Fruit fly (Drosophila melanogaster) whole organism: ENCODE data around the gene CG12299.

Experiments used
- CG8478 ChIP-seq: fragments of >200 bp; optimal IDR thresholded peaks from 2 replicates; lab custom pipeline; 2018; ENCODE audit warnings: inconsistent platforms
- Dll ChIP-seq: fragments of >200 bp; optimal IDR thresholded peaks from 2 replicates; lab custom pipeline; 2017
- EcR ChIP-seq, 2 experiments: fragments of >200 bp; optimal IDR thresholded peaks; 2 replicates each; lab custom pipeline; 2017; ENCODE audit warnings: missing biosample characterization in 2 of 2, missing genetic modification characterization in 2 of 2, missing genetic modification reagents in 2 of 2
- pan ChIP-seq: fragments of >200 bp; optimal IDR thresholded peaks from 2 replicates; lab custom pipeline; 2017
- psq ChIP-seq: fragments of >200 bp; optimal IDR thresholded peaks from 2 replicates; lab custom pipeline; 2017
- usp ChIP-seq: fragments of >200 bp; optimal IDR thresholded peaks from 2 replicates; lab custom pipeline; 2017; ENCODE audit warnings: missing biosample characterization, missing genetic modification characterization, mixed read lengths

CG12299 gene

DNA sequence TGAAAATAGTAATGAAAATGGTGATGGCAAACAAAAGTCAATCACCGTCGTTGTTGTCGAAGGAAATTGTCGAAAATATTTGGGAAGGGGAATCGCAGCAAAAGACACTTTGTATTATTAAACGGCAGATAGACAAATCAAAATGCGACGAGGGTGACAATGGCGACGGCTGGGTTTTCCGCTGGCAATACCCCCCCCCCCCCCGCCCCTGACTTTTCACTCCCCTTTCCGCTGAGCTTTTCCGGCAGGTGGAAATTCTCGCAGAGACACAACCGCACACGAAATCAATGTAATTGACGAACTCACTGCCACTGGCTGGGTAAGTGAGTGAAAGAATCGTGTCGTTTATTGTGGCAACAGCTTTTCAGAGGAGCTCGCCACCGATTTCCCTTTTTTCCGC is 29.1 kb upstream of the CG12299 start:
- no peak for TF ChIP-seq usp (GFP tag; lab: Kevin White, UChicago)
- no peak for TF ChIP-seq EcR (GFP tag; optimal IDR thresholded peaks at IDR 0.05; lab: Kevin White, UChicago)
- TF ChIP-seq Dll (lab: Kevin White, UChicago), result no peak
- no peak for TF ChIP-seq psq
- no peak for TF ChIP-seq CG8478
- no peak for TF ChIP-seq pan (lab: Kevin White, UChicago)

DNA sequence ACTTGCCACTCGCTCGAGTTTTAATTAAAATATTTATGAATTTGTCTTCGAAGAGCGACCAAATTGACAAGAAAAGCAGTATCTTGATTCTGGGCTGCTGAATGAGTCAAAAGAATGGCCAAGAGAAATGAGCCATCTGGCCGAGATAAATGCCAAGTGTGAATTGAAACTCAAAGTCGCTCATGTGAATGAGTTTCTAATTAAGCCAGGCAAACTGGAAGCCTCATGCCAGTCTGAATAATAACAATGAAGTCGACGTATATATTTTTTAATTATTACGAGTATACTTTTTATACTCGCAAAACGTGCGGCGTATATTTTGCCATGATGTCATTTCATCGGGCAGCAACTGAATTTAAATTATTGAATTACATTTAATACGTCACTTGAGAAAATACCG is 27.8 kb upstream of the CG12299 start, which contains the start of gene Lip2:
Lip2 (minus strand) TSS at position 101 of the 400 bp plus-strand sequence.
- TF ChIP-seq CG8478 (no peak), pan (lab: Kevin White, UChicago) (no peak), psq (no peak), Dll (lab: Kevin White, UChicago) (no peak), EcR (GFP tag; optimal IDR thresholded peaks at IDR 0.05; lab: Kevin White, UChicago) (no peak), usp (GFP tag; lab: Kevin White, UChicago) (no peak)

DNA sequence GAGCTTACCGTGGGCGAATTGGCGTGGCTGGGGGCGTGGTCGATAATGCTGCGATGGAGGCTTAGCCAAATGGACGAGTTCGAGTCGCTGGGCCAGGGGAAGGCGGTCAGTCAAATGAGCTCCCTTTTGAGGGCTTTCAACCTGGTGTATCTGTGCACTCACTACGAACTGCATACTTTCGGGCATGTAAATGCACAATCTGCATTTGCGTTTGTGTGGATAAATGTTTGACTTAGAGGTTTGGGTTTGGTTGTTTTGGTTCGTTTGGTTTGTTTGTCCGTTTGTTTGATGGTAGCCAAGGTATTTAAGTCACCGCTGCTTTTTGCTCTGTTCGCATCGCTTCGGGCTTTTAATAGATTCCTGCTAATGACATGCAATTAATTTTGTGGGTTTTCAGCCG is 25.9 kb upstream of the CG12299 start:
- TF ChIP-seq pan (lab: Kevin White, UChicago) (no peak), usp (GFP tag; lab: Kevin White, UChicago) (no peak), EcR (GFP tag; optimal IDR thresholded peaks at IDR 0.05; lab: Kevin White, UChicago) (no peak)

DNA sequence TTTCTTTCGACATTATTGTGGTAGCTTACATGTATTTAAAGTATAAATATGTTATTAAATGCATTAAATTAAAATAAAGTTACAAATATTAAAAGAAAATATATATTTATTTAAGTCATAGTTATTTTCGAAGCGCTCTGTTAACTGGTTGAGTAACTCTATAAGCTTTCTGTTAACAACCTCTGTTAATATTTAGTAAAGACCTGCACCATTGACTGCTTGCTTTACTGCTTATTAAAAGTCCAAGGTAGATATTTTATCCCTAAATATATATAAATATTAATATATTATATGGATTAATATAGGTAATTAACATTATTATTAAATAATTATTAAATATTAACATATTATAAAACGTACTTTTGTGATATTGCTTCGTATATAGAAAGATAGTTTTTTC is 15.6 kb upstream of the CG12299 start:
- TF ChIP-seq Dll (lab: Kevin White, UChicago), result no peak
- no peak for TF ChIP-seq usp (GFP tag; lab: Kevin White, UChicago)
- TF ChIP-seq EcR (GFP tag; optimal IDR thresholded peaks at IDR 0.05; lab: Kevin White, UChicago), result no peak
- no peak for TF ChIP-seq psq
- no peak for TF ChIP-seq CG8478
- TF ChIP-seq pan (lab: Kevin White, UChicago), result no peak

DNA sequence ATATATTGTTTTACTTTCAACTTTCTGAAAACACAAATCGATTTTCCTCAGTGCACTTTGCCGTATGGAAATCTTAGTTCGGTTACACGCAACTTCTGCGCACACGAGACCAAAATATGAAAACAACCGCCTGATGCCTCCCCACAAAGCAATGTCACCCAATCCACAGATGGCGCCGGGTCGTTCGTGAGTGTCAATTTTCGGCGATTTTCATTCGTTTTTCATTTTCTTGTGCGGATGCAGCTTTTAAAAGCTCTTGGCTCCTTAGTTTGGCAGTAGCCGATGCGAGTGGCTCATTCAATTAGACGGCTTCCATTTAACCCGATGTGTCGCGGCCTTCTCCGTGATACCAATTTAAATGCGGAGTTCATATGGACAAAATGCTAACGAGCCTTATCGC is 13.2 kb upstream of the CG12299 start, which contains the start of gene CG6431:
CG6431 (plus strand) TSS at position 301 of the 400 bp plus-strand sequence.
- TF ChIP-seq Dll (lab: Kevin White, UChicago), result no peak
- TF ChIP-seq psq, result no peak
- TF ChIP-seq usp (GFP tag; lab: Kevin White, UChicago), result no peak
- TF ChIP-seq EcR (GFP tag; optimal IDR thresholded peaks at IDR 0.05; lab: Kevin White, UChicago), result no peak
- no peak for TF ChIP-seq pan (lab: Kevin White, UChicago)
- no peak for TF ChIP-seq CG8478

DNA sequence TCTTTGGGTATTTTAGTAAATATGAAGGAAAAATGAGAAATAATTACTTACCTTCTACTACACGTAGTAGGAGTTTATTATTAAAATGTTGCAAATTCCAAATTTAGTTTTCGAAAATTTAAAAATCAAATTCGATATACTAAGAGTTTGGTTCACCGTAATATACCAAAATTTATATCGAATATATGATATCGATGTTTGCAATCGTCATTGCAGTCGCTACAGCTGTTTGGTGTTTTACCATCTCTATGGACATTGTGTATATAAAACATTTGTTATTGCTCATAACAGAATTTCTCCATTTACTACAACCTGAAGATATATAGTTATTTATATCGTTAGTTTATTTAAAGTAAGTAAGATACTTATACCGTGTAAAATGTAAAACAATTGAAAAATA is 8.4 kb upstream of the CG12299 start, which contains the start of gene CG6443:
CG6443 (plus strand) TSS at position 228 of the 400 bp plus-strand sequence.
- TF ChIP-seq usp (GFP tag; lab: Kevin White, UChicago), result no peak
- no peak for TF ChIP-seq CG8478
- no peak for TF ChIP-seq psq
- no peak for TF ChIP-seq pan (lab: Kevin White, UChicago)
- TF ChIP-seq EcR (GFP tag; optimal IDR thresholded peaks at IDR 0.05; lab: Kevin White, UChicago), result no peak
- TF ChIP-seq Dll (lab: Kevin White, UChicago), result no peak

DNA sequence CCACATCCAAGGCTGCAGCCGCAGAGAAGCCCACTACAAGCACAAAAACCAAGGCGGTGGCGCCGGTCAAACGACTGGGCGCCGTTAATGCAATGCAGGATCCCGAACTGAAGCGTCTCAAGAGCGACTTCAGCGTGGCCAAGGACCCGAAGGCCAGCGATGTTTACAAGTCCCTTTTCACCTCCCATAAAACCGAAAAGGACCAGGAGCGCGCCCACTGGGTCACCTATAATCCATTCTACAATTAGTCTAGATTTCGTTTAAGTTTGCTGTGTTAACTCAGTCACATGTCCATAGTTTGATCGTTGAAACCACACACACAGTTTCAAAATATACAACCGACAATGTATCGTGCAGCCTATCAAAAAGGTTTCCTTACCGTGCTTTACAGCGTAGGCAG is 7.2 kb upstream of the CG12299 start, which contains the start of gene CG17118:
CG17118 (plus strand) TSS at position 301 of the 400 bp plus-strand sequence.
- TF ChIP-seq CG8478, result no peak
- TF ChIP-seq usp (GFP tag; lab: Kevin White, UChicago), result no peak
- no peak for TF ChIP-seq pan (lab: Kevin White, UChicago)
- TF ChIP-seq psq, result no peak
- no peak for TF ChIP-seq EcR (GFP tag; optimal IDR thresholded peaks at IDR 0.05; lab: Kevin White, UChicago)
- TF ChIP-seq Dll (lab: Kevin White, UChicago), result no peak

DNA sequence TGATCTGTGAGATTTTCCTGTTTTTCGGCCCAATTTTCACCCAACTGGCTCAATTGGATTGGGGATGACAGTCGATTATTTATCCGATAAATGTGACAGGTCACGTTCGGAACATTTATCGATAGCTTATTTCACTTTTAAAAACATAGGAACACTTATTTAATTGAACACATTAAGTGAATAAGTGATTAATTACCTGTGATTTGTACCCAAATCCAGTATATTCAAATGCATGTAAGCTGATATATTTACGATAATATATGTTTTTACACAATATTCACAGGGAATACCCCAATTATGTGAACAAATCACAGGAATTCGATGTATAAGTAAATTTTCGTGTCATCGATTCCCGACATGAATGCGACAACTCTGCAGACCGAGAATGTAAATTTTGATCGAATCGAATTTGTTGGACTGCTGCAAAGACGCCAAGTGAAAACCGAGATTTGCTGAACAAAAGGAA is 4.8 kb upstream of the CG12299 start, which contains the start of the genes EMC3 and Dpy-30L1:
EMC3 (minus strand) TSS at position 81 of the 466 bp plus-strand sequence.
Dpy-30L1 (plus strand) TSS at position 311 of the 466 bp plus-strand sequence.
- TF ChIP-seq EcR (GFP tag; optimal IDR thresholded peaks at IDR 0.05; lab: Kevin White, UChicago), result no peak
- no peak for TF ChIP-seq usp (GFP tag; lab: Kevin White, UChicago)
- no peak for TF ChIP-seq psq
- no peak for TF ChIP-seq pan (lab: Kevin White, UChicago)
- TF ChIP-seq CG8478, result no peak
- TF ChIP-seq Dll (lab: Kevin White, UChicago), result no peak

DNA sequence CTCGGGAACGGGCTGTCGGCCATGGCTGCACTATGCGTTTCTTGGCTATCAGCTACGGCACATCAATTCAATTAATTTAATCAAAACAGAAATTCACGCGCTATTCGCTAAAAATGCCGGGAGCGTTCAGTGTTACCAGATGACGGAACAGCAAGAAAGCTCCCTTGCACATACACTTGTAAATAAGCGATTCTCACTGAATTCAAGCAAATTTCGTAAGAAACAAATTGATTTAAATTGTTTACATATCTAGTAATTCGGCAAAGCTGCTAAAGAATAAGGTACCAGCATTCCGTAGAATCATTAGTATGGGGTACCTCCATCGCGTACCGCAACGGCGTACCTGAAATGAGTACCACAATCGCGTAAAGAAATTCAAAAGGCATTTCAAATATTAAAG is 1.2 kb upstream of the CG12299 start, which contains the start of gene Nup107:
Nup107 (minus strand) TSS at position 149 of the 400 bp plus-strand sequence.
- no peak for TF ChIP-seq psq

DNA sequence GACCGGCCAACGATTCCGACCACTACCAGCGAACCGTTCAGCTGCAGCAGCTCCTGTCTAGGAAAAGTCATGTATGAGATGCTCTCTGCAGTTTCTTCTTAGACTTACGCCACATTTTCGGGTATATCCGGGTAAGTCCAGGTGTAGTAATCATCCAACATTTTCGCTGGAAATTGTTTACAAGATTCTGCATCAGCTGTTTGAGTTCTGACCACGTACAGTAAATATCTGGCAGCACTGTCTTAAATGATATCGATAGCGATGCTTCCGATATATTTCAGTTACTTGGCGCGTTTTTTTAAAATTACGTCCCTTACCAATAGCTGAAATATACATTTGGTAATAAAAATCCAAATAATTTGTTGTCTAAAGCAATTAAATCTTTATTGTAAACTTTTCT is 6.6 kb downstream of the CG12299 start, which contains the start of gene CG6729:
CG6729 (minus strand) TSS at position 222 of the 400 bp plus-strand sequence.
- TF ChIP-seq usp (GFP tag; lab: Kevin White, UChicago) (no peak), CG8478 (no peak), Dll (lab: Kevin White, UChicago) (no peak), pan (lab: Kevin White, UChicago) (no peak), EcR (GFP tag; optimal IDR thresholded peaks at IDR 0.05; lab: Kevin White, UChicago) (no peak), psq (no peak)

DNA sequence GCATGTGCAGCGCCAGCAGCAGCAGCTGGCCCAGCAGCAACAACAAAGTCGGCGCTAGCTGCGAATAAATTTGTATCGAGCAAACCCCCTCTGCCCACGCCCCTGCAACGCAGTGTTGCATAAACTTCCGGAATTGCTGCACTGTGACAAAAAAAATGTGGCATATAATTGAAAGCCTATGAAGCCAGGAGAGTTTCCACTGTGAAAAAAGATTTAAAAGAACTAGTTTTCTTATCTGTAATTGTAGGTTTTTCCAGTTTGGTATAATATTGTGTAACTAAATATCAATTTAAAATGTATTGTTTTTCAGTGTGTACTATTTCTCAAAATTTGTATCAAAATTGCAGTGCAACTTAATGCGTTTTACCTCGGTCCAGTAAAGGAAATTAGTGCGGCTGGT is 11.1 kb downstream of the CG12299 start:
- TF ChIP-seq pan (lab: Kevin White, UChicago) (no peak), CG8478 (no peak), Dll (lab: Kevin White, UChicago) (no peak), psq (no peak), usp (GFP tag; lab: Kevin White, UChicago) (no peak), EcR (GFP tag; optimal IDR thresholded peaks at IDR 0.05; lab: Kevin White, UChicago) (no peak)

DNA sequence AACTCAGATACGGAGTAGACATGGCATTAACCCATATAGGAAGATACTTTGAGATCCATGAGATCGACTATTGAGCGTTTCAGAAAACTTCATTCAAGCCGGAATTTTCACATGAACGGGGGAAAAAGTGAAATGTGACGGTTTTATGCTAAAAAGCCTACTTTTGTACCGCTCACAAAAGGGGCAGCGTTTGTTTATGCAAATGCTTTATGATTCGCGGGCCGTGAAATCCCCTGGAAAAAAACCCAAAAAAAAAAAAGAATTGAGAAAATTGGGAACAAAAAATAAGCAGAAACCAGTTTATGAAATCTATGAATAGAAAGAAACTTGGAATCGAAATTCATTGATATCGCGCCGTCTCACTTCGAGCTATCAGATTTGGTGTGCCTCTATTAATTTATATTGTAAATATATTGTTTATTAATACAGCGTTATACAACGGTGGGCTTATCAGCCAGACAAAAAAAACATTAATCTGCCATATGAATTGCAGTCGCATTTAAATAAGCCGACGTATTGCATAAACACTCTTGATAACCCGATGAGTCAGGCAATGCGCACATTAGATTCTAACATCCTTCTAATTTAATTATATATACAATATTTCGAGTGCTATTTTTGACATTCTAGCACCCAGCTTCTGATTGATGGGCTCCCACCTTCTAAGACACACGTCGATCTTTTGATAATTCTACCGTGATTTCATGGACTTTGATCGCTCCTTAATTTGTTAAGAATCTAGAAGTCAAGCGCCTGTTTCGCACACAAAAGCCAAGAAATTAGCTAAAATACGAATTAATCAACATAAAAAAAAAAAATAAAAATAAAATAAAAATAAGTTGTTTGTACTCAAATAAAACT is 12.7 kb downstream of the CG12299 start:
- no peak for TF ChIP-seq pan (lab: Kevin White, UChicago)
- TF ChIP-seq Dll (lab: Kevin White, UChicago), result no peak
- no peak for TF ChIP-seq CG8478
- TF ChIP-seq psq, result no peak
- no peak for TF ChIP-seq EcR (GFP tag; optimal IDR thresholded peaks at IDR 0.05; lab: Kevin White, UChicago)
- TF ChIP-seq usp (GFP tag; lab: Kevin White, UChicago), result no peak
